Fruit fly (Drosophila melanogaster): Measurements from ENCODE around the gene Polr3I.

Gene Polr3I

DNA sequence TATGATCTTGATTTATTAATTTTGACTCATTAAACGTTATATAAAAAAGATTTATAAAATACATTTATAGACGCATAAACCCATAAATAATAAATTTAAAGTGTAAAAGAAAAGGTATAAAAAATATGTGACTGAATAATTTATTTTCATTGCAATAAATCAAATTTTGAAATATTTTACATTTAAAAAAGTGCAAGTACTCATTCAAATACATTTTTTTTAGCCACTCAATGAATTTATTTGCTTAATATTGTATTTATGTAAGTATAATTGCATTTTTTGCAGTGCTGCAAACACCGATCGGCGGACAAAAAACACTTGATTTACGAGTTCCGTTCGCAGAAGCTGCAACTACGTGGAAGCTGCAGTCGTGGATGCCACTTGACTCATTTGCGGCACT is 24.6 kb upstream of the Polr3I start:
- peak; percentile 12 for TF ChIP-seq CG8301 (tag; optimal IDR thresholded peaks at IDR 0.05)
- peak; percentile 38 for TF ChIP-seq CG8159 (tag; optimal IDR thresholded peaks at IDR 0.05)
- no peak for TF ChIP-seq CG34367 (tag; optimal IDR thresholded peaks at IDR 0.05)
- no peak for TF ChIP-seq CG13204 (GFP tag; optimal IDR thresholded peaks at IDR 0.05)
- no peak for TF ChIP-seq EcR (GFP tag; optimal IDR thresholded peaks at IDR 0.05)
- TF ChIP-seq fd96Ca (GFP tag; IDR thresholded peaks at IDR 0.05), result no peak
- TF ChIP-seq D1 (tag; optimal IDR thresholded peaks at IDR 0.05), result no peak
- no peak for TF ChIP-seq CG17806 (tag; optimal IDR thresholded peaks at IDR 0.05)
- TF ChIP-seq rn (GFP tag; IDR thresholded peaks at IDR 0.05), result no peak
- peak; percentile 39 for TF ChIP-seq CG14655 (GFP tag; optimal IDR thresholded peaks at IDR 0.05)
- no peak for TF ChIP-seq CG4496 (GFP tag; IDR thresholded peaks at IDR 0.05)
- TF ChIP-seq CG12605 (GFP tag; IDR thresholded peaks at IDR 0.05), result no peak
- TF ChIP-seq CG15710 (tag; optimal IDR thresholded peaks at IDR 0.05), result peak; percentile 16
- TF ChIP-seq gl (tag; optimal IDR thresholded peaks at IDR 0.05), result no peak
- peak; percentile 22 for TF ChIP-seq CG9948 (tag; optimal IDR thresholded peaks at IDR 0.05)
- TF ChIP-seq Snoo (tag; optimal IDR thresholded peaks at IDR 0.05), result no peak
- TF ChIP-seq CG10348 (GFP tag; IDR thresholded peaks at IDR 0.05), result no peak
- no peak for TF ChIP-seq Pif1B (GFP tag; optimal IDR thresholded peaks at IDR 0.05)

DNA sequence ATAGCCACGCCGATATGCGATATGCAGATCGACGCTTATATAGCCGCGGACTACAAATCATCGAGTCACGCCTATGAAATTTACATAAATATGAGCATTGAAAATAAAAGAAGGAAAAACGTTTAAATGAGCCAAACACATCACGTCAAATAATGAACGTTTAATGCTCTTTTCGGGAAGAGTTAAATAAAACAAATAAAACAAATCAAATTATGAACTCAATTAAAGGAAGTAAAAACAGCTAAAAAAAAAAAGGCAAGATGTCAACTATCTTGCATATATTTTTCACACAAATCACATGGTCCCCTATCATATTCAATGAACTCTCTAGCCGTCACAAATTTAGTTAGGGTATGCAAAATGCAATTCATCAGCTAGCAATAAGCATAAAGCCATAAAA is 16.8 kb upstream of the Polr3I start:
- TF ChIP-seq CG32121 (GFP tag; IDR thresholded peaks at IDR 0.05) (peak; percentile 33; the same call in 1 of the 2 replicates), D1 (tag; optimal IDR thresholded peaks at IDR 0.05) (no peak)

DNA sequence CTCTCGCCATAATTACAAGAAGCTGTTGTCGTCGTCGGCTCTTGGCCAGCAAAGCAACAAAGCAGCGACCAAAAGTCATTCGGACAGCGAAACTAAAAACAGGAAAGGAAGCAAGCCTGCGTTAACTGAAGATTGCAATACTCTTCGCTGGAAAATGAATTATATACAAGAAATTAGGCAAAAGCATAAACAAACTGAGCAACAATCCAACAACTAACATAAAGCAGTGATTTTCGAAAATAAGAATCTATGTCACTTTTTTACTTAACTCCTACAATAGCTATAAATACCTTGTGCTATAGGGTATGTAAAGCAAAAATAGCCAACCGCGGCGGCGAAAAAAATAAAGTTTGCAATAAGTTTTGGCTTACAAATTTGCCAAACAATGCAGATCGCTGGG is 12.6 kb upstream of the Polr3I start:
- TF ChIP-seq Pif1B (GFP tag; optimal IDR thresholded peaks at IDR 0.05), result peak; percentile 68
- TF ChIP-seq CG15710 (tag; optimal IDR thresholded peaks at IDR 0.05), result peak; percentile 84
- TF ChIP-seq CG8159 (tag; optimal IDR thresholded peaks at IDR 0.05), result peak; percentile 81
- peak; percentile 85 for TF ChIP-seq Ets98B (GFP tag; IDR thresholded peaks at IDR 0.05)
- TF ChIP-seq gl (tag; optimal IDR thresholded peaks at IDR 0.05), result peak; percentile 64
- peak; percentile 36 for TF ChIP-seq CG13204 (GFP tag; optimal IDR thresholded peaks at IDR 0.05)
- TF ChIP-seq CG17806 (tag; optimal IDR thresholded peaks at IDR 0.05), result peak; percentile 75
- no peak for TF ChIP-seq CG10348 (GFP tag; IDR thresholded peaks at IDR 0.05)
- TF ChIP-seq fd96Ca (GFP tag; IDR thresholded peaks at IDR 0.05), result peak; percentile 75; the same call in 2 of the 3 replicates
- TF ChIP-seq D1 (tag; optimal IDR thresholded peaks at IDR 0.05), result peak; percentile 46
- TF ChIP-seq CG9948 (tag; optimal IDR thresholded peaks at IDR 0.05), result peak; percentile 80
- peak; percentile 79 for TF ChIP-seq Pif1A (GFP tag; optimal IDR thresholded peaks at IDR 0.05)
- TF ChIP-seq CG4496 (GFP tag; IDR thresholded peaks at IDR 0.05), result peak; percentile 85
- peak; percentile 74 for TF ChIP-seq CG8301 (tag; optimal IDR thresholded peaks at IDR 0.05)
- peak; percentile 53 for TF ChIP-seq Snoo (tag; optimal IDR thresholded peaks at IDR 0.05)
- no peak for TF ChIP-seq EcR (GFP tag; optimal IDR thresholded peaks at IDR 0.05)
- TF ChIP-seq CG34367 (tag; optimal IDR thresholded peaks at IDR 0.05), result peak; percentile 80
- TF ChIP-seq CG32121 (GFP tag; IDR thresholded peaks at IDR 0.05), result peak; percentile 58; the same call in 1 of the 2 replicates
- TF ChIP-seq CG14655 (GFP tag; optimal IDR thresholded peaks at IDR 0.05), result peak; percentile 82
- TF ChIP-seq rn (GFP tag; IDR thresholded peaks at IDR 0.05), result peak; percentile 70
- peak; percentile 78 for TF ChIP-seq CG12605 (GFP tag; IDR thresholded peaks at IDR 0.05)

DNA sequence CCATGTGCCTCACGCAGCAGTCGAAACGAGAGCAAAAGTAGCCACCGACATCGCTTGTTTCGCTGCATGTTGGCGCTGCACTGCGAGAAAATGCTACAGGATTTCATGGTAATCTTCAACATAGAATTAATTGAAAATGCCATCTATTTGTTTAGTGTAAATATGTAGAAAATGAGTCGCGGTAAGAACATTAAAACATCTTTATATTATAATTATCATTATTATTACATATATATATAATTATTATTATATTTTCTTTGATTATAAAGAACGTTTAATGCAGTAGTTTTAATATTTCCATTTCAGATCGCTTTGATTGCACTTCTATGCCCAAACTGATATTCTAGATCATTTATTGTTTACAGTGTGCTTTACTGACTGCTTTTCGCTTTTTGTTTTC is 11.3 kb upstream of the Polr3I start:
- TF ChIP-seq CG8159 (tag; optimal IDR thresholded peaks at IDR 0.05) (peak; percentile 58), Ets98B (GFP tag; IDR thresholded peaks at IDR 0.05) (peak; percentile 44; the same call in 1 of the 2 replicates), CG9948 (tag; optimal IDR thresholded peaks at IDR 0.05) (peak; percentile 58), Pif1A (GFP tag; optimal IDR thresholded peaks at IDR 0.05) (peak; percentile 19), D1 (tag; optimal IDR thresholded peaks at IDR 0.05) (no peak), Snoo (tag; optimal IDR thresholded peaks at IDR 0.05) (peak; percentile 54), CG14655 (GFP tag; optimal IDR thresholded peaks at IDR 0.05) (peak; percentile 57), CG17806 (tag; optimal IDR thresholded peaks at IDR 0.05) (peak; percentile 16), CG4496 (GFP tag; IDR thresholded peaks at IDR 0.05) (peak; percentile 47; the same call in 1 of the 3 replicates), CG13204 (GFP tag; optimal IDR thresholded peaks at IDR 0.05) (no peak), CG8301 (tag; optimal IDR thresholded peaks at IDR 0.05) (peak; percentile 23), CG15710 (tag; optimal IDR thresholded peaks at IDR 0.05) (peak; percentile 63), gl (tag; optimal IDR thresholded peaks at IDR 0.05) (no peak), CG12605 (GFP tag; IDR thresholded peaks at IDR 0.05) (0 out of 2 replicates have a peak, but pooled peaks have one; percentile 38), CG34367 (tag; optimal IDR thresholded peaks at IDR 0.05) (peak; percentile 37), CG32121 (GFP tag; IDR thresholded peaks at IDR 0.05) (peak; percentile 61), Pif1B (GFP tag; optimal IDR thresholded peaks at IDR 0.05) (peak; percentile 29), EcR (GFP tag; optimal IDR thresholded peaks at IDR 0.05) (no peak)

DNA sequence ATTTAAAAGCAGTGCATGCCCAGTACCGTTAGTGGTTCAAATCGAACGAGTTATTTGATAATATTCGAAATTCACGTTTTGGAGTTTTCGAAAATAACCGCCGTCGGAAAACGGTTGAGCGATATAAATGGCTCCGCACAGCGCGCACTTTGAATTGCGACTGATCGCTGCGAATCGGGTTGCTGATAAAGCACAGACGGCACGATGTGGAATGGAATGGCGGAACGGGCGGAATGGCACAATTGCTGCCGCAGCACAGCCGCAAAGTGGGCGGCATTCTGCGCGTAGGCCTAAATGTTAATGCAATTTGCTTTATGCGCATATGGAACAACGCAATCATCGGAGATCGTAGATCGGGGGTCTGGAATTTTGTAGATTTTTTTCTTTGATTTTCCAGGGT is 9.7 kb upstream of the Polr3I start:
- no peak for TF ChIP-seq fd96Ca (GFP tag; IDR thresholded peaks at IDR 0.05)
- no peak for TF ChIP-seq EcR (GFP tag; optimal IDR thresholded peaks at IDR 0.05)
- TF ChIP-seq CG13204 (GFP tag; optimal IDR thresholded peaks at IDR 0.05), result no peak
- no peak for TF ChIP-seq CG14655 (GFP tag; optimal IDR thresholded peaks at IDR 0.05)
- TF ChIP-seq Snoo (tag; optimal IDR thresholded peaks at IDR 0.05), result no peak
- TF ChIP-seq D1 (tag; optimal IDR thresholded peaks at IDR 0.05), result no peak
- no peak for TF ChIP-seq CG10348 (GFP tag; IDR thresholded peaks at IDR 0.05)
- no peak for TF ChIP-seq CG17806 (tag; optimal IDR thresholded peaks at IDR 0.05)
- TF ChIP-seq rn (GFP tag; IDR thresholded peaks at IDR 0.05), result no peak
- no peak for TF ChIP-seq Pif1B (GFP tag; optimal IDR thresholded peaks at IDR 0.05)
- no peak for TF ChIP-seq gl (tag; optimal IDR thresholded peaks at IDR 0.05)
- TF ChIP-seq CG9948 (tag; optimal IDR thresholded peaks at IDR 0.05), result no peak
- no peak for TF ChIP-seq CG4496 (GFP tag; IDR thresholded peaks at IDR 0.05)
- TF ChIP-seq CG32121 (GFP tag; IDR thresholded peaks at IDR 0.05), result no peak
- TF ChIP-seq CG12605 (GFP tag; IDR thresholded peaks at IDR 0.05), result no peak
- TF ChIP-seq CG15710 (tag; optimal IDR thresholded peaks at IDR 0.05), result no peak
- no peak for TF ChIP-seq CG34367 (tag; optimal IDR thresholded peaks at IDR 0.05)

DNA sequence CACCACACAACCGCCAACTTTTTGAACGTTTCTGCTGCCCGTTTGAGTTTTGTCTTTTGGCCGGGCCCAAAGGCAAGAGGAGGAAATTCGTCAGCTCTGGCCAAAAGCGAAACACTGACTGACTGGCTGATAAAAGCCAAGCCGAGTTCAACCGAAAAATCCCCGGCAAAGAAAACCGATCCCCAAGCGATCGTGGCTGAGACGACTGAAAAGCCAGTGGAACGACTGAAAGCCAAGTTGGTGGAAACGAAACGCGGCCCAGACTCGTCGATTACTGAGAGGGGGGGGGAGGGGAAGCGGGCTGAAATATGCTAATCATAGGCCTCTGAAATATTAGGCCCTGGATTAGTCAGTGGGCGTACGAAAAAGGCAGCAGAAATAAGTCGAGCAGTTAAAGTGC is 8.0 kb upstream of the Polr3I start, which contains the start of gene CG13003:
Gene CG13003 (minus strand): TSS at position 120 of the 400 bp plus-strand sequence.
- TF ChIP-seq CG12605 (GFP tag; IDR thresholded peaks at IDR 0.05) (no peak), Ets98B (GFP tag; IDR thresholded peaks at IDR 0.05) (peak; percentile 9; the same call in 1 of the 2 replicates), CG8301 (tag; optimal IDR thresholded peaks at IDR 0.05) (no peak)
